Worm (Caenorhabditis elegans): ENCODE measurements around the gene F28C1.1.

- TF ChIP-seq mep-1 (tag; optimal IDR thresholded peaks at IDR 0.05) = no peak
- no peak for TF ChIP-seq tbx-8 (GFP tag; optimal IDR thresholded peaks at IDR 0.05)
- no peak for TF ChIP-seq ces-1 (GFP tag; optimal IDR thresholded peaks at IDR 0.05)
- TF ChIP-seq mls-2 (tag; optimal IDR thresholded peaks at IDR 0.05) = no peak
- no peak for TF ChIP-seq lin-32 (GFP tag; optimal IDR thresholded peaks at IDR 0.05)
- TF ChIP-seq unc-62 (GFP tag; optimal IDR thresholded peaks at IDR 0.05) = no peak
Observed at ce11 chrV:12404544-12404943, 46.1 kb upstream of the F28C1.1 start, which contains the start of gene K01D12.9.

Measured in whole organism, mixed stage, embryonic.